Worm (Caenorhabditis elegans) whole organism, L4 larva: ENCODE results near the gene gad-1.
A peak's percentile ranks its signal among the peaks of the same experiment; 100 is the strongest.

Experiments
- T26A8.4 ChIP-seq: fragments of 200-800 bp; sonication (Bioruptor generic); IDR thresholded peaks from 2 replicates; pipeline ENCODE4 v1.3.6; 2022; ENCODE audit warnings: missing genetic modification characterization, missing compliant biosample characterization
- Y48G9A.11 ChIP-seq: fragments of 200-800 bp; sonication (Bioruptor generic); IDR thresholded peaks from 2 replicates; pipeline ENCODE4 v1.3.6; 2022; ENCODE audit warnings: missing genetic modification reagents, missing genetic modification characterization, missing compliant biosample characterization
- ZK546.5 ChIP-seq, 2 experiments: sonication (generic microtip); optimal IDR thresholded peaks; 2 replicates each; lab custom pipeline; 2017; ENCODE audit warnings: missing biosample characterization in 2 of 2, missing genetic modification characterization in 2 of 2
- aha-1 ChIP-seq: fragments of 150-350 bp; peaks from one replicate; lab custom pipeline; 2014; ENCODE audit warnings: missing biosample characterization, missing genetic modification characterization
- aly-2 ChIP-seq: sonication (generic microtip); optimal IDR thresholded peaks from 2 replicates; lab custom pipeline; 2018; ENCODE audit warnings: missing biosample characterization, missing genetic modification characterization
- ama-1 ChIP-seq: fragments of 150-350 bp; optimal IDR thresholded peaks from 2 replicates; lab custom pipeline; 2014; ENCODE audit warnings: inconsistent platforms, mixed read lengths
- daf-16 ChIP-seq, 3 experiments: sonication (generic microtip); optimal IDR thresholded peaks; 2 replicates each; lab custom pipeline; 2016 to 2017; ENCODE audit warnings: missing genetic modification characterization in 3 of 3, missing genetic modification reagents in 3 of 3, mild to moderate bottlenecking in 2 of 3, missing compliant biosample characterization in 2 of 3, missing biosample characterization in 1 of 3, moderate library complexity in 1 of 3
- daf-19 ChIP-seq: fragments of 200-800 bp; sonication (Bioruptor generic); conservative IDR thresholded peaks from 2 replicates; pipeline ENCODE4 v1.3.6; 2022; ENCODE audit warnings: missing genetic modification characterization, missing compliant biosample characterization
- daf-8 ChIP-seq: fragments of 200-800 bp; sonication (Bioruptor generic); IDR thresholded peaks from 2 replicates; pipeline ENCODE4 v1.3.6; 2022; ENCODE audit warnings: missing genetic modification characterization, missing compliant biosample characterization
- dmd-6 ChIP-seq: fragments of 200-800 bp; sonication (Bioruptor generic); IDR thresholded peaks from 2 replicates; pipeline ENCODE4 v1.3.6; 2022; ENCODE audit warnings: missing genetic modification reagents, missing genetic modification characterization, missing compliant biosample characterization
- dmd-8 ChIP-seq: fragments of 200-800 bp; sonication (Bioruptor generic); IDR thresholded peaks from 2 replicates; pipeline ENCODE4 v1.3.6; 2022; ENCODE audit warnings: missing genetic modification characterization, missing compliant biosample characterization
- dve-1 ChIP-seq: sonication (generic microtip); optimal IDR thresholded peaks from 2 replicates; lab custom pipeline; 2017; ENCODE audit warnings: antibody characterized with exemption, mild to moderate bottlenecking, missing genetic modification characterization, missing compliant biosample characterization; ENCODE audit not compliant: insufficient read depth
- hlh-11 ChIP-seq: fragments of 200-800 bp; sonication (Bioruptor generic); optimal IDR thresholded peaks from 2 replicates; lab custom pipeline; 2018; ENCODE audit warnings: mild to moderate bottlenecking, missing genetic modification characterization, missing compliant biosample characterization
- hlh-30 ChIP-seq: sonication (generic microtip); optimal IDR thresholded peaks from 2 replicates; lab custom pipeline; 2017; ENCODE audit warnings: antibody characterized with exemption, mild to moderate bottlenecking, missing genetic modification characterization, missing compliant biosample characterization; ENCODE audit not compliant: insufficient read depth
- jun-1 ChIP-seq: fragments of 150-350 bp; optimal IDR thresholded peaks from 2 replicates; lab custom pipeline; 2014; ENCODE audit warnings: missing biosample characterization, missing genetic modification reagents, missing genetic modification characterization
- lin-15B ChIP-seq: fragments of 150-350 bp; sonication (generic microtip); optimal IDR thresholded peaks from 3 replicates; lab custom pipeline; 2014; ENCODE audit warnings: missing biosample characterization, missing genetic modification characterization
- lir-3 ChIP-seq: sonication (generic microtip); optimal IDR thresholded peaks from 2 replicates; lab custom pipeline; 2016; ENCODE audit warnings: mild to moderate bottlenecking, missing genetic modification characterization, missing compliant biosample characterization
- mdl-1 ChIP-seq, 2 experiments: fragments of 150-350 bp in 1 of 2; sonication (generic microtip) in 1 of 2; optimal IDR thresholded peaks; 2 replicates each; lab custom pipeline; 2014 to 2017; ENCODE audit warnings: missing biosample characterization in 2 of 2, missing genetic modification characterization in 2 of 2
- mep-1 ChIP-seq: fragments of 150-350 bp; sonication (generic microtip); optimal IDR thresholded peaks from 3 replicates; lab custom pipeline; 2014; ENCODE audit warnings: missing biosample characterization, missing genetic modification characterization
- mes-2 ChIP-seq: sonication (generic microtip); optimal IDR thresholded peaks from 2 replicates; lab custom pipeline; 2016; ENCODE audit warnings: missing genotype, mild to moderate bottlenecking, missing genetic modification characterization, missing compliant biosample characterization; ENCODE audit not compliant: poor library complexity, severe bottlenecking
- mxl-2 ChIP-seq: fragments of 200-800 bp; sonication (Bioruptor generic); conservative IDR thresholded peaks from 2 replicates; pipeline ENCODE4 v1.3.6; 2022; ENCODE audit warnings: missing genetic modification reagents, missing genetic modification characterization, missing compliant biosample characterization
- mxl-3 ChIP-seq: fragments of 200-800 bp; sonication (Bioruptor generic); optimal IDR thresholded peaks from 2 replicates; lab custom pipeline; 2018; ENCODE audit warnings: mild to moderate bottlenecking, missing genetic modification characterization, missing compliant biosample characterization
- nhr-28 ChIP-seq: fragments of 150-350 bp; optimal IDR thresholded peaks from 2 replicates; lab custom pipeline; 2014; ENCODE audit warnings: missing biosample characterization, missing genetic modification characterization
- nhr-48 ChIP-seq: sonication (generic microtip); optimal IDR thresholded peaks from 2 replicates; lab custom pipeline; 2016; ENCODE audit warnings: mild to moderate bottlenecking, missing genetic modification characterization, missing compliant biosample characterization
- nhr-6 ChIP-seq: fragments of 150-350 bp; optimal IDR thresholded peaks from 2 replicates; lab custom pipeline; 2014; ENCODE audit warnings: missing biosample characterization, missing genetic modification characterization
- php-3 ChIP-seq: fragments of 200-800 bp; sonication (Bioruptor generic); IDR thresholded peaks from 2 replicates; pipeline ENCODE4 v1.3.6; 2022; ENCODE audit warnings: missing genetic modification reagents, missing genetic modification characterization, missing compliant biosample characterization
- pqm-1 ChIP-seq: sonication (generic microtip); optimal IDR thresholded peaks from 2 replicates; lab custom pipeline; 2017; ENCODE audit warnings: missing biosample characterization, missing genetic modification characterization
- set-16 ChIP-seq: fragments of 200-800 bp; sonication (Bioruptor generic); IDR thresholded peaks from 2 replicates; pipeline ENCODE4 v1.3.6; 2022; ENCODE audit warnings: missing genetic modification reagents, missing genetic modification characterization, missing compliant biosample characterization
- spr-1 ChIP-seq: sonication (generic microtip); optimal IDR thresholded peaks from 2 replicates; lab custom pipeline; 2016; ENCODE audit warnings: mild to moderate bottlenecking, missing genetic modification characterization, missing compliant biosample characterization
- tra-1 ChIP-seq: fragments of 200-800 bp; sonication (Bioruptor generic); IDR thresholded peaks from 2 replicates; pipeline ENCODE4 v1.3.6; 2022; ENCODE audit warnings: missing genetic modification reagents, missing genetic modification characterization, missing compliant biosample characterization
- unc-130 ChIP-seq: sonication (generic microtip); optimal IDR thresholded peaks from 2 replicates; lab custom pipeline; 2016; ENCODE audit warnings: missing genetic modification reagents, missing genetic modification characterization, missing compliant biosample characterization
- unc-62 ChIP-seq, 3 experiments: fragments of 150-350 bp in 1 of 3; sonication (generic microtip); optimal IDR thresholded peaks in 2 of 3; peaks in 1 of 3; 1 replicate in 1 of 3; 2 replicates in 2 of 3; lab custom pipeline; 2014 to 2017; ENCODE audit warnings: missing biosample characterization in 3 of 3, missing genetic modification characterization in 3 of 3, missing genetic modification reagents in 3 of 3, missing genotype in 1 of 3

gad-1 gene

DNA sequence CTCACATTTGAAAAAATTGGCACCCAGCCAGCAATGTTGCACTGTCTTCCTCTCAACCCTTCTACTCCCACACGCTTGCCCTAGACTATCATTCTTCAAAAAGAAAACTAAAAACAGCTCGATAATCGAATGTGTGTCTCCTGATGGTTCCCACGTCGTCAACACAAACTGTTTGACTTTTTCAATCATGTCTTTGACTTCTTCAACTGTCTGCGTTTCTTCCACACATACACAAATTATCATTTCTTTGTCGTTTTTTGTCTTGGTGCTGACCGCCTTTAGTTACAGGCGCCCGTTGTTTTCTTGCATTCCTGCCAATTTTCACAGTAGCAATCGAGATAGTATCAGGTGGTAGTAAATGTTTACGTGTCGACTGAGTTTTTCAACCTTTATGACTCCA, 29.3 kb upstream of the gad-1 start (continued):
- TF ChIP-seq ZK546.5 (tag; optimal IDR thresholded peaks at IDR 0.05; lab: Kevin White, UChicago): no peak
- no peak for TF ChIP-seq T26A8.4
- no peak for TF ChIP-seq aly-2 (tag; lab: Kevin White, UChicago)
- TF ChIP-seq daf-19 (GFP tag; lab: Robert Waterston, UW): no peak
- peak; percentile 7 for TF ChIP-seq mep-1 (tag; lab: Kevin White, UChicago)
- TF ChIP-seq hlh-11 (tag; lab: Kevin White, UChicago): peak; percentile 51
- no peak for TF ChIP-seq daf-16 (GFP tag; optimal IDR thresholded peaks at IDR 0.05; lab: Kevin White, UChicago)
- peak; percentile 78 for TF ChIP-seq daf-16 (tag; optimal IDR thresholded peaks at IDR 0.05; lab: Kevin White, UChicago)
- TF ChIP-seq mxl-3: no peak
- TF ChIP-seq nhr-48 (tag; lab: Kevin White, UChicago): no peak

DNA sequence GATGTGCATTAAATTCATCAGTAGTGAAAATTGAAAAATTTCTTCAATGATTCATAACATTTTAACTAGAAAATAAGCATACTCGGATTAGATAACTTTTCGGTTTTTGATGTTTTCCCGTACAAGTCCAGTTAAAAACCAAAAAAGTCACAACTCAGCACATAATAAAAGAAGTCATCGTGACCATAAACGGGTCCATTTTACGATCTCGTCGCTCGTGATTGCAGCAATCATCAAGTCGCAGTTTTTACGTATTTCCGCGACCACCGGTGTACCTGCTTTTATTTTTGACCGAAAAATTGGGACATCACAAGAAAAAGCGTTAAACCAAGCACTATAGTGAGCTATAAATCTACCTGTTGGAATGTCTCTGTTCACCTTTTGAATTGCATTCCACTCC, 28.0 kb upstream of the gad-1 start:
- TF ChIP-seq aha-1 (tag; lab: Kevin White, UChicago) (no peak), hlh-11 (tag; lab: Kevin White, UChicago) (no peak), hlh-30 (tag; lab: Kevin White, UChicago) (peak; percentile 63), lin-15B (tag; lab: Kevin White, UChicago) (no peak), dmd-6 (GFP tag; lab: Robert Waterston, UW) (peak; percentile 24; the same call in 1 of the 2 replicates), pqm-1 (tag; lab: Kevin White, UChicago) (no peak), php-3 (GFP tag; lab: Robert Waterston, UW) (peak; percentile 69; the same call in 1 of the 2 replicates), jun-1 (tag; lab: Kevin White, UChicago) (no peak)

DNA sequence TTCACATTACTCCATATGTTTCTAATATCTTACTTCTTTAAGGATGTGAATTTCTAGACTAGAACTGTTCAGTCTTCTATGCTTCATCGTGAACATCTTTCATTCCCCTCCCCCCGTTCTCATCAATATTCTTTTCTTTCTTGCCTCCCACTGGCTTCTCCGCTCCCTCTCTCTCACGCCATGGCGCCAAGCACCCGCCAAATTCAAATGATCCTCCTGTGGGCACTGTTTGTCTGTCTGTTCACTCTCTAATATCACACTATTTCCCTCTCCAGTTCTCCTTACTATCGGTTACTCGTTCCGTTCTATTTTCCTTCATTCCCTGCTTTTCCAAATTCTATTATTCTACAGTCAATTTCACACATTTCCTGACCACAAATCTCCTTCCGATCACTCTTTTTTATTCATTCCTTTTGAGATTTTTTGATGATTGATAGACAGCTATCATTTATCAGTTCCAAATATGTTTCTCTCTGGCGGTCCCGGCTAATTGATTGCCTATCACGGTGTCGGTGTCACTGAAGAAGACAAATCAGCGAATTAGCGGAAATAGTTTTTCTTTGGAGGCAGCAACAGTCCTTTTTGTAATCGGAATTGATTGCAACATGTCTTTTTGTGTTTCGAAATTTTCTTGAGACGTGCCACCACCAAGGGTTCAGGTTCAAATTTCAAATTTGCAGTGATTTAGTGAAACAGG, 25.2 kb upstream of the gad-1 start:
- TF ChIP-seq mdl-1 (tag; optimal IDR thresholded peaks at IDR 0.05; lab: Kevin White, UChicago) (peak in 1 of 2 experiments; percentile 16), unc-130 (GFP tag; lab: Kevin White, UChicago) (no peak), dve-1 (tag; lab: Kevin White, UChicago) (peak; percentile 12), mxl-2 (GFP tag; lab: Robert Waterston, UW) (no peak), aha-1 (tag; lab: Kevin White, UChicago) (peak; percentile 2), unc-62 (GFP tag; optimal IDR thresholded peaks at IDR 0.05 in 1 of 2; lab: Kevin White, UChicago) (peak in 1 of 2 experiments; percentile 86), unc-62 (tag; optimal IDR thresholded peaks at IDR 0.05; lab: Kevin White, UChicago) (no peak), mes-2 (peak; percentile 50), nhr-28 (tag; lab: Kevin White, UChicago) (no peak), spr-1 (tag; lab: Kevin White, UChicago) (no peak), set-16 (GFP tag; lab: Robert Waterston, UW) (no peak), lir-3 (no peak), daf-8 (GFP tag; lab: Robert Waterston, UW) (no peak), nhr-6 (tag; lab: Kevin White, UChicago) (no peak)

DNA sequence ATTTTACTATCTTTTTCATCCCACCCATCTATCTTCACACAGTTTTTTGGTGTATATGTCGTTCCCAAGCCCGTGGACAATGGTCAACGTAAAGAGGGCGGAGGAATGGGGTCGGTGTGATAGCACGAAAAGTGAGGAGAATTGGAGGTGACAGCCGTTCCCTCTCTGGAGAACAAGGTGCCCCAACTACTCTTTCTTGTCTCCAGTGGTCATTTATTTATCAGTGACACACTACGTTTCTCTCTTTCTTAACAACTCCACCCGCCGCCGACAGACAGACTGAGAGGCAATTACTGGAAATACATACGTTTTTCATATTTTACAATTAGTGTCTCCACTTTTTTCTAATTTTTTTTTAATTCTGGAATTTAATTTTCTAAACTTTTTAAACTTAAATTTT, 23.6 kb upstream of the gad-1 start:
- TF ChIP-seq aha-1 (tag; lab: Kevin White, UChicago): peak; percentile 96
- TF ChIP-seq dmd-6 (GFP tag; lab: Robert Waterston, UW): no peak
- TF ChIP-seq dmd-8: no peak
- no peak for TF ChIP-seq lin-15B (tag; lab: Kevin White, UChicago)

- TF ChIP-seq ama-1 (lab: Kevin White, UChicago): peak; percentile 3
- peak; percentile 57 for TF ChIP-seq Y48G9A.11 (GFP tag; lab: Robert Waterston, UW)
- no peak for TF ChIP-seq tra-1
Measured at ce11 chrV:6453122-6453521, 19.8 kb upstream of the gad-1 start, which contains the start of gene acl-9. Gene acl-9, plus strand, starts transcription at chrV:6453226.
